Fruit fly (Drosophila melanogaster): ENCODE measurements around the gene CG14395.

DNA sequence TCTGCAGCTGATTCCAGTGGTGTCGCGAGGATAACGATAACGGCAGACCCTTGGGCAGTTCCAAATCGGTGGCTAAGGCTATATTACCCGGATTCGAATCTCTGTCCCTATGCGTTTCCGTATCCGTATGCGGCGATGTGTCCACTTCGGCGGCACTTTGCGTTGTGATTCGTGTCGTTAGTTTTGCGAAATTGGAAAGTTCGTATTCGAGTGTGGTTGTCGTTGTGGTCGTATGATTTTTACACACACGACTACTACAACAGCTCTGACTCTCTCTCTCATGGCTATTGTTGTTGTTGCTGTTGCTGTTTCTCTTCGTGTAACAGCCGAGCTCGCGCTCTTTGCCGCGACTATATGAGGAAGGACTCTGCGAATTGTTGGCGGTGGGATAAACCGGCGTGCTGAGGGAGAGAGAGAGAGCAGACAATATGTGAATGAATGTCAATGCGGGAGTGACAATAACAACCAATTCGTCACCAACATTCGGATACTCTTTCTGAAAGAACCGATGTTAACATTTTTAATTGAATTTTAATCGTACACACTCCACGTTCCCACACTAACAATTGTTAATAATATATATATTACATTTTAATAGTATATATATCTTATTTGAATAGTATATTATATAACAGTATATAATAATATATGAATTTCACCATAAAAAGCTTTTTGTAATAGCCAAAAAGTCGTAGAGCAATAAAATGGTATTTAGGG, 57.2 kb downstream of the CG14395 start:
- TF ChIP-seq CG8478 (optimal IDR thresholded peaks at IDR 0.05) = no peak
- TF ChIP-seq CTCF (optimal IDR thresholded peaks at IDR 0.05) = no peak

Data from S2 (cell line).